Fruit fly (Drosophila melanogaster): ENCODE data around the gene VhaM9.7-a.

The VhaM9.7-a gene

DNA sequence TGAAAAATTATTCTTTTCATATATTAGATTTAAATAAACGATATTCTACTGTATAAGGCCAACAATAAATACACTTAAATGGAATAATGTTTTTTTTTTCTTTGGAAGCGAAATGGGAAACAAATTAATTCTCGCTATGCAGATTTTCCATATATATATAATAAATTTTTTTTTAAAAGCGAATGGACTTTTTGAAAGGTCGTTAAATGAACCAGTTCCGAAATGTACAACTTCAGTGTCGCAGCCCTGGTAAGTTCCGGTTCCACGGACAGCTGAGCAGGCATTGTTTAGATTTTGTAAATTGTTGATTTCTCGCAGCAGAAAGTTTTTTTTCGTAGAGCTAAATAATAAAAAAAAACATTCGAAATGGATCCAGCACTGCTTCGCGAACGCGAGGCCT, 24.3 kb downstream of the VhaM9.7-a start, which contains the start of gene TfIIEbeta (continued):
- TF ChIP-seq prd (optimal IDR thresholded peaks at IDR 0.05) (no peak), prd (GFP tag; IDR thresholded peaks at IDR 0.05) (peak; percentile 18; the same call in 1 of the 3 replicates), hkb (optimal IDR thresholded peaks at IDR 0.05) (no peak), hkb (GFP tag; IDR thresholded peaks at IDR 0.05) (peak; percentile 39; the same call in 1 of the 2 replicates), CG13287 (GFP tag; IDR thresholded peaks at IDR 0.05; ENCODE audit: partially characterized antibody) (peak; percentile 46; the same call in 1 of the 2 replicates), zfh2 (GFP tag; optimal IDR thresholded peaks at IDR 0.05) (no peak), CG3838 (GFP tag; optimal IDR thresholded peaks at IDR 0.05) (no peak), CG12391 (tag; optimal IDR thresholded peaks at IDR 0.05) (peak; percentile 60), Abd-B (GFP tag; optimal IDR thresholded peaks at IDR 0.05) (peak; percentile 3), CG32532 (GFP tag; IDR thresholded peaks at IDR 0.05) (peak; percentile 63), CG9437 (GFP tag; optimal IDR thresholded peaks at IDR 0.05) (peak; percentile 6), az2 (GFP tag; optimal IDR thresholded peaks at IDR 0.05) (peak; percentile 28), CG12659 (GFP tag; optimal IDR thresholded peaks at IDR 0.05) (peak; percentile 40), bsh (GFP tag; optimal IDR thresholded peaks at IDR 0.05) (peak in 1 of 2 experiments; percentile 55), stwl (tag; optimal IDR thresholded peaks at IDR 0.05) (peak; percentile 59), Oli (tag; optimal IDR thresholded peaks at IDR 0.05) (peak; percentile 25), bcd (GFP tag; optimal IDR thresholded peaks at IDR 0.05) (peak; percentile 20), Xrp1 (GFP tag; IDR thresholded peaks at IDR 0.05) (peak; percentile 52; the same call in 1 of the 2 replicates), BEAF-32 (GFP tag; optimal IDR thresholded peaks at IDR 0.05) (peak; percentile 1), unpg (GFP tag; optimal IDR thresholded peaks at IDR 0.05) (peak; percentile 38), CG42726 (GFP tag; IDR thresholded peaks at IDR 0.05; ENCODE audit: partially characterized antibody) (peak; percentile 6; the same call in 1 of the 2 replicates), sisA (GFP tag; IDR thresholded peaks at IDR 0.05) (peak; percentile 14; the same call in 1 of the 2 replicates), lilli (GFP tag; optimal IDR thresholded peaks at IDR 0.05) (peak; percentile 13), tgo (GFP tag; IDR thresholded peaks at IDR 0.05) (peak; percentile 28; the same call in 1 of the 3 replicates), B-H2 (GFP tag; optimal IDR thresholded peaks at IDR 0.05) (peak; percentile 26), CG7839 (tag; optimal IDR thresholded peaks at IDR 0.05) (peak; percentile 46), CG18476 (GFP tag; optimal IDR thresholded peaks at IDR 0.05) (peak; percentile 9), PHDP (tag; optimal IDR thresholded peaks at IDR 0.05) (peak; percentile 36), CG15269 (tag; optimal IDR thresholded peaks at IDR 0.05) (peak; percentile 34), CG33557 (GFP tag; optimal IDR thresholded peaks at IDR 0.05) (no peak), Fer2 (tag; optimal IDR thresholded peaks at IDR 0.05) (no peak), CG10209 (GFP tag; optimal IDR thresholded peaks at IDR 0.05) (peak; percentile 6), Sox100B (GFP tag; optimal IDR thresholded peaks at IDR 0.05) (peak; percentile 58), Fer1 (GFP tag; optimal IDR thresholded peaks at IDR 0.05) (peak; percentile 15), lbe (GFP tag; optimal IDR thresholded peaks at IDR 0.05) (peak; percentile 46), Nf-YC (tag; optimal IDR thresholded peaks at IDR 0.05) (peak; percentile 11), CG4617 (GFP tag; optimal IDR thresholded peaks at IDR 0.05; ENCODE audit: borderline replicate concordance) (peak; percentile 6), D19A (tag; optimal IDR thresholded peaks at IDR 0.05) (peak; percentile 96), CG10147 (GFP tag; optimal IDR thresholded peaks at IDR 0.05) (no peak), Stat92E (GFP tag; optimal IDR thresholded peaks at IDR 0.05) (peak in 1 of 3 experiments; percentile 6), crp (GFP tag; optimal IDR thresholded peaks at IDR 0.05) (peak; percentile 68 to 92), tll (GFP tag; optimal IDR thresholded peaks at IDR 0.05) (no peak), peb (GFP tag; IDR thresholded peaks at IDR 0.05) (no peak), sug (tag; optimal IDR thresholded peaks at IDR 0.05) (peak; percentile 1), CG10267 (tag; optimal IDR thresholded peaks at IDR 0.05) (peak; percentile 56), Spps (tag; optimal IDR thresholded peaks at IDR 0.05) (peak; percentile 11), Xbp1 (GFP tag; optimal IDR thresholded peaks at IDR 0.05) (peak; percentile 35), CG7928 (GFP tag; optimal IDR thresholded peaks at IDR 0.05) (peak; percentile 95)
